Fruit fly (Drosophila melanogaster) whole organism, embryonic: Measurements from ENCODE around the gene Gli.
A peak's percentile ranks its signal among the peaks of the same experiment; 100 is the strongest.

Source experiments
- Aef1 ChIP-seq: fragments of 200-800 bp; sonication (Bioruptor generic); IDR thresholded peaks from 3 replicates; pipeline ENCODE4 v1.3.6; 2022; ENCODE audit warnings: missing biosample characterization, missing genetic modification characterization
- Bdp1 ChIP-seq: fragments of 200-800 bp; sonication (Bioruptor generic); optimal IDR thresholded peaks from 3 replicates; lab custom pipeline; 2016; ENCODE audit warnings: missing biosample characterization, missing genetic modification characterization
- Bgb ChIP-seq: fragments of 200-800 bp; sonication (Bioruptor generic); IDR thresholded peaks from 2 replicates; pipeline ENCODE4 v1.3.6; 2022; ENCODE audit warnings: missing biosample characterization, missing genetic modification characterization; ENCODE audit not compliant: partially characterized antibody
- BtbVII ChIP-seq: fragments of 200-800 bp; sonication (Bioruptor generic); optimal IDR thresholded peaks from 3 replicates; lab custom pipeline; 2017; ENCODE audit warnings: missing biosample characterization, mild to moderate bottlenecking, missing genetic modification characterization
- CG10565 ChIP-seq: fragments of 200-800 bp; sonication (Bioruptor generic); optimal IDR thresholded peaks from 3 replicates; lab custom pipeline; 2016; ENCODE audit warnings: missing biosample characterization, mild to moderate bottlenecking, missing genetic modification characterization
- CG11093 ChIP-seq: fragments of 200-800 bp; sonication (Bioruptor generic); IDR thresholded peaks from 3 replicates; pipeline ENCODE4 v1.3.6; 2022; ENCODE audit warnings: missing biosample characterization, missing genetic modification characterization
- CG12769 ChIP-seq: fragments of 200-800 bp; sonication (Bioruptor generic); optimal IDR thresholded peaks from 2 replicates; lab custom pipeline; 2019; ENCODE audit warnings: missing biosample characterization, mild to moderate bottlenecking, missing genetic modification characterization, moderate library complexity
- CG12942 ChIP-seq: fragments of 200-800 bp; sonication (Bioruptor generic); optimal IDR thresholded peaks from 3 replicates; lab custom pipeline; 2016; ENCODE audit warnings: missing biosample characterization, missing genetic modification characterization
- CG17385 ChIP-seq: fragments of 200-800 bp; sonication (Bioruptor generic); optimal IDR thresholded peaks from 3 replicates; lab custom pipeline; 2018; ENCODE audit warnings: missing biosample characterization, mild to moderate bottlenecking, missing genetic modification characterization
- CG2116 ChIP-seq: fragments of 200-800 bp; sonication (Bioruptor generic); optimal IDR thresholded peaks from 3 replicates; lab custom pipeline; 2018; ENCODE audit warnings: missing biosample characterization, mild to moderate bottlenecking, missing genetic modification characterization
- CG2120 ChIP-seq: fragments of 200-800 bp; sonication (Bioruptor generic); optimal IDR thresholded peaks from 3 replicates; lab custom pipeline; 2016; ENCODE audit warnings: missing biosample characterization, missing genetic modification characterization
- CG2199 ChIP-seq: fragments of 200-800 bp; sonication (Bioruptor generic); IDR thresholded peaks from 3 replicates; pipeline ENCODE4 v1.3.6; 2022; ENCODE audit warnings: missing biosample characterization, missing genetic modification characterization
- CG2678 ChIP-seq: fragments of 200-800 bp; sonication (Bioruptor generic); optimal IDR thresholded peaks from 3 replicates; lab custom pipeline; 2019; ENCODE audit warnings: missing biosample characterization, mild to moderate bottlenecking, missing genetic modification characterization, moderate library complexity
- CG2712 ChIP-seq: fragments of 200-800 bp; optimal IDR thresholded peaks from 3 replicates; lab custom pipeline; 2019; ENCODE audit warnings: missing biosample characterization, mild to moderate bottlenecking, missing genetic modification characterization, moderate library complexity
- CG30403 ChIP-seq: fragments of 200-800 bp; sonication (Bioruptor generic); optimal IDR thresholded peaks from 3 replicates; lab custom pipeline; 2016; ENCODE audit warnings: missing biosample characterization, missing genetic modification characterization
- CG30431 ChIP-seq: fragments of 200-800 bp; sonication (Bioruptor generic); optimal IDR thresholded peaks from 2 replicates; lab custom pipeline; 2017; ENCODE audit warnings: missing biosample characterization, missing genetic modification characterization
- CG33557 ChIP-seq: fragments of 200-800 bp; sonication (Bioruptor generic); optimal IDR thresholded peaks from 2 replicates; lab custom pipeline; 2019; ENCODE audit warnings: missing biosample characterization, mild to moderate bottlenecking, missing genetic modification characterization, moderate library complexity
- CG3726 ChIP-seq: fragments of 200-800 bp; sonication (Bioruptor generic); IDR thresholded peaks from 3 replicates; pipeline ENCODE4, ENCODE4 v1.3.6; 2022; ENCODE audit warnings: missing biosample characterization, missing genetic modification characterization
- CG4617 ChIP-seq: fragments of 200-800 bp; sonication (Bioruptor generic); optimal IDR thresholded peaks from 3 replicates; lab custom pipeline; 2016; ENCODE audit warnings: missing biosample characterization, missing genetic modification characterization, borderline replicate concordance
- CG6272 ChIP-seq: fragments of 200-800 bp; sonication (Bioruptor generic); IDR thresholded peaks from 2 replicates; pipeline ENCODE4 v1.3.6; 2022; ENCODE audit warnings: missing biosample characterization, missing genetic modification characterization
- CG7963 ChIP-seq: fragments of 200-800 bp; sonication (Bioruptor generic); IDR thresholded peaks from 3 replicates; pipeline ENCODE4 v1.3.6; 2022; ENCODE audit warnings: missing biosample characterization, missing genetic modification characterization; ENCODE audit not compliant: partially characterized antibody
- CG9215 ChIP-seq: fragments of 200-800 bp; sonication (Bioruptor generic); IDR thresholded peaks from 2 replicates; pipeline ENCODE4 v1.3.6; 2022; ENCODE audit warnings: missing biosample characterization, missing genetic modification characterization
- CHES-1-like ChIP-seq: fragments of 200-800 bp; sonication (Bioruptor generic); optimal IDR thresholded peaks from 2 replicates; lab custom pipeline; 2016; ENCODE audit warnings: missing biosample characterization, missing genetic modification characterization
- Dek ChIP-seq: fragments of 200-800 bp; sonication (Bioruptor generic); optimal IDR thresholded peaks from 3 replicates; lab custom pipeline; 2019; ENCODE audit warnings: missing biosample characterization, mild to moderate bottlenecking, missing genetic modification characterization, moderate library complexity
- Doc3 ChIP-seq: fragments of 200-800 bp; sonication (Bioruptor generic); IDR thresholded peaks from 3 replicates; pipeline ENCODE4 v1.3.6; 2022; ENCODE audit warnings: missing biosample characterization, missing genetic modification characterization; ENCODE audit not compliant: partially characterized antibody
- Gug ChIP-seq: fragments of 200-800 bp; sonication (Bioruptor generic); IDR thresholded peaks from 4 replicates; pipeline ENCODE4 v1.3.6; 2022; ENCODE audit warnings: missing biosample characterization, missing genetic modification characterization
- HHEX ChIP-seq: fragments of 200-800 bp; sonication (Bioruptor generic); optimal IDR thresholded peaks from 3 replicates; lab custom pipeline; 2017; ENCODE audit warnings: missing biosample characterization, mild to moderate bottlenecking, missing genetic modification characterization, missing genetic modification reagents
- Hsf ChIP-seq: fragments of 200-800 bp; sonication (Bioruptor generic); optimal IDR thresholded peaks from 3 replicates; lab custom pipeline; 2016; ENCODE audit warnings: missing biosample characterization, missing genetic modification characterization
- MTF-1 ChIP-seq: fragments of 200-800 bp; sonication (Bioruptor generic); optimal IDR thresholded peaks from 2 replicates; lab custom pipeline; 2018; ENCODE audit warnings: missing biosample characterization, mild to moderate bottlenecking, missing genetic modification characterization, borderline replicate concordance
- Meics ChIP-seq: fragments of 200-800 bp; sonication (Bioruptor generic); optimal IDR thresholded peaks from 2 replicates; lab custom pipeline; 2017; ENCODE audit warnings: missing biosample characterization, mild to moderate bottlenecking, missing genetic modification characterization
- NC2α ChIP-seq: fragments of 200-800 bp; sonication (Bioruptor generic); optimal IDR thresholded peaks from 2 replicates; lab custom pipeline; 2016; ENCODE audit warnings: missing biosample characterization, missing genetic modification characterization
- Trl ChIP-seq, 3 experiments: fragments of >200 bp in 2 of 3; fragments of 200-800 bp in 1 of 3; sonication (Bioruptor generic) in 1 of 3; optimal IDR thresholded peaks; 2 replicates in 1 of 3; 3 replicates in 2 of 3; lab custom pipeline; 2016 to 2017; ENCODE audit warnings: missing biosample characterization in 1 of 3, missing genetic modification characterization in 1 of 3
- ac ChIP-seq: fragments of 200-800 bp; sonication (Bioruptor generic); optimal IDR thresholded peaks from 3 replicates; lab custom pipeline; 2017; ENCODE audit warnings: missing biosample characterization, mild to moderate bottlenecking, missing genetic modification characterization
- ap ChIP-seq: fragments of 200-800 bp; sonication (Bioruptor generic); IDR thresholded peaks from 2 replicates; pipeline ENCODE4 v1.3.6; 2022; ENCODE audit warnings: missing biosample characterization, missing genetic modification characterization
- cas ChIP-seq: fragments of 200-800 bp; sonication (Bioruptor generic); IDR thresholded peaks from 2 replicates; pipeline ENCODE4 v1.3.6; 2022; ENCODE audit warnings: missing biosample characterization, missing genetic modification characterization
- caup ChIP-seq: fragments of 200-800 bp; sonication (Bioruptor generic); optimal IDR thresholded peaks from 3 replicates; lab custom pipeline; 2017; ENCODE audit warnings: missing biosample characterization, mild to moderate bottlenecking, missing genetic modification characterization, moderate library complexity; ENCODE audit not compliant: severe bottlenecking
- crol ChIP-seq: fragments of 200-800 bp; sonication (Bioruptor generic); IDR thresholded peaks from 2 replicates; pipeline ENCODE4 v1.3.6; 2022; ENCODE audit warnings: missing biosample characterization, missing genetic modification characterization
- dmrt99B ChIP-seq: fragments of 200-800 bp; sonication (Bioruptor generic); optimal IDR thresholded peaks from 2 replicates; lab custom pipeline; 2018; ENCODE audit warnings: missing biosample characterization, mild to moderate bottlenecking, missing genetic modification characterization, moderate library complexity
- fd96Cb ChIP-seq: fragments of 200-800 bp; sonication (Bioruptor generic); optimal IDR thresholded peaks from 2 replicates; lab custom pipeline; 2018; ENCODE audit warnings: missing biosample characterization, mild to moderate bottlenecking, missing genetic modification characterization, moderate library complexity
- gt ChIP-seq: fragments of 200-800 bp; sonication (Bioruptor generic); IDR thresholded peaks from 2 replicates; pipeline ENCODE4 v1.3.6; 2022; ENCODE audit warnings: missing biosample characterization, missing genetic modification characterization
- hkb ChIP-seq, 2 experiments: fragments of 200-800 bp in 1 of 2; fragments of >200 bp in 1 of 2; sonication (Bioruptor generic) in 1 of 2; IDR thresholded peaks in 1 of 2; optimal IDR thresholded peaks in 1 of 2; 2 replicates each; pipeline versions ENCODE4 v1.3.6 to Lab custom; 2017 to 2022; ENCODE audit warnings: missing biosample characterization in 1 of 2, missing genetic modification characterization in 1 of 2
- luna ChIP-seq: fragments of 200-800 bp; sonication (Bioruptor generic); optimal IDR thresholded peaks from 2 replicates; lab custom pipeline; 2016; ENCODE audit warnings: missing biosample characterization, missing genetic modification characterization
- oc ChIP-seq: fragments of 200-800 bp; sonication (Bioruptor generic); optimal IDR thresholded peaks from 2 replicates; lab custom pipeline; 2018; ENCODE audit warnings: missing biosample characterization, mild to moderate bottlenecking, missing genetic modification characterization, moderate library complexity
- ranshi ChIP-seq: fragments of 200-800 bp; sonication (Bioruptor generic); IDR thresholded peaks from 2 replicates; pipeline ENCODE4 v1.3.6; 2022; ENCODE audit warnings: missing biosample characterization, missing genetic modification characterization
- ssp ChIP-seq: fragments of 200-800 bp; sonication (Bioruptor generic); IDR thresholded peaks from 2 replicates; pipeline ENCODE4 v1.3.6; 2022; ENCODE audit warnings: missing biosample characterization, missing genetic modification characterization
- yki ChIP-seq: fragments of >200 bp; optimal IDR thresholded peaks from 3 replicates; lab custom pipeline; 2018
- zen ChIP-seq: fragments of 200-800 bp; sonication (Bioruptor generic); optimal IDR thresholded peaks from 3 replicates; lab custom pipeline; 2018; ENCODE audit warnings: missing biosample characterization, mild to moderate bottlenecking, missing genetic modification characterization, moderate library complexity

The Gli gene

dm6 chr2L:15761409-15762407, 850 bp downstream of the Gli start (continued):
- TF ChIP-seq CG12942 (GFP tag; lab: Kevin White, UChicago) (peak; percentile 21), Hsf (peak; percentile 56), CG7963 (GFP tag; lab: Robert Waterston, UW) (no peak; the same call in 2 of the 3 replicates), HHEX (GFP tag; lab: Kevin White, UChicago) (peak; percentile 58), CG9215 (GFP tag; lab: Robert Waterston, UW) (peak; percentile 53), yki (lab: Kevin White, UChicago) (no peak), BtbVII (GFP tag; lab: Kevin White, UChicago) (peak; percentile 22), Meics (GFP tag; lab: Kevin White, UChicago) (peak; percentile 62), CG2199 (GFP tag; lab: Robert Waterston, UW) (no peak), luna (GFP tag; lab: Kevin White, UChicago) (no peak), MTF-1 (GFP tag; lab: Kevin White, UChicago) (peak; percentile 24), ranshi (GFP tag; lab: Robert Waterston, UW) (peak; percentile 70; the same call in 1 of the 2 replicates), Bdp1 (GFP tag; lab: Kevin White, UChicago) (peak; percentile 27), CG30431 (peak; percentile 2), CG4617 (GFP tag; lab: Kevin White, UChicago) (peak; percentile 3), CG10565 (GFP tag; lab: Kevin White, UChicago) (no peak), caup (GFP tag; lab: Kevin White, UChicago) (peak; percentile 51), ac (GFP tag; lab: Kevin White, UChicago) (peak; percentile 43), Gug (GFP tag; lab: Robert Waterston, UW) (peak; percentile 44; the same call in 2 of the 4 replicates), Doc3 (no peak), Dek (tag; lab: Kevin White, UChicago) (peak; percentile 44), CG33557 (GFP tag; lab: Kevin White, UChicago) (peak; percentile 73), CG11093 (GFP tag; lab: Robert Waterston, UW) (peak; percentile 52; the same call in 2 of the 3 replicates), CG2120 (GFP tag; lab: Kevin White, UChicago) (peak; percentile 50), zen (tag; lab: Kevin White, UChicago) (peak; percentile 63), gt (GFP tag; lab: Robert Waterston, UW) (peak; percentile 39; the same call in 1 of the 2 replicates), CG12769 (tag; lab: Kevin White, UChicago) (no peak), CG2712 (peak; percentile 87), NC2α (no peak), Bgb (GFP tag; lab: Robert Waterston, UW) (no peak), fd96Cb (tag; lab: Kevin White, UChicago) (peak; percentile 68), ssp (GFP tag; lab: Robert Waterston, UW) (peak; percentile 60), CG2116 (GFP tag; lab: Kevin White, UChicago) (no peak), CHES-1-like (GFP tag; lab: Kevin White, UChicago) (peak; percentile 21), Trl (optimal IDR thresholded peaks at IDR 0.05; lab: Kevin White, UChicago) (no peak), Trl (GFP tag; optimal IDR thresholded peaks at IDR 0.05; lab: Kevin White, UChicago) (no peak), CG3726 (GFP tag; lab: Robert Waterston, UW) (0 out of 3 replicates have a peak, but pooled peaks have one; percentile 50), cas (no peak), oc (peak; percentile 55), CG6272 (GFP tag; lab: Robert Waterston, UW) (peak; percentile 55), CG30403 (peak; percentile 70), ap (GFP tag; lab: Robert Waterston, UW) (peak; percentile 82), crol (GFP tag; lab: Robert Waterston, UW) (no peak), dmrt99B (tag; lab: Kevin White, UChicago) (peak; percentile 84), Aef1 (GFP tag; lab: Robert Waterston, UW) (peak; percentile 87), CG2678 (peak; percentile 86), CG17385 (peak; percentile 72), hkb (optimal IDR thresholded peaks at IDR 0.05; lab: Kevin White, UChicago) (no peak), hkb (GFP tag; IDR thresholded peaks at IDR 0.05; lab: Robert Waterston, UW) (peak; percentile 84)
